Worm (Caenorhabditis elegans) whole organism, L4/young adult: ENCODE data around the gene C25F9.10.

ENCODE experiments used
- W03F9.2 ChIP-seq: fragments of 150-350 bp; optimal IDR thresholded peaks from 2 replicates; lab custom pipeline; 2014; ENCODE audit warnings: missing biosample characterization, missing genetic modification characterization
- dao-5 ChIP-seq: sonication (generic microtip); optimal IDR thresholded peaks from 2 replicates; lab custom pipeline; 2016; ENCODE audit warnings: missing genotype, missing genetic modification characterization, moderate library complexity, missing compliant biosample characterization
- him-1 ChIP-seq: sonication (generic microtip); optimal IDR thresholded peaks from 2 replicates; lab custom pipeline; 2016; ENCODE audit warnings: missing genotype, missing genetic modification reagents, missing genetic modification characterization, missing compliant biosample characterization

The C25F9.10 gene

ce11 chrV:19432972-19433371 lies 27.4 kb downstream of the C25F9.10 start, which contains the start of gene C25F9.11:
TSS of gene C25F9.11 (minus strand) at chrV:19433072.
- TF ChIP-seq W03F9.2 (tag; lab: Kevin White, UChicago) (no peak), dao-5 (no peak), him-1 (tag; lab: Kevin White, UChicago) (no peak)

ce11 chrV:19433806-19434437 lies 28.4 kb downstream of the C25F9.10 start, which contains the start of gene C25F9.16:
TSS of gene C25F9.16 (plus strand) at chrV:19434387.
- TF ChIP-seq him-1 (tag; lab: Kevin White, UChicago) (no peak), W03F9.2 (tag; lab: Kevin White, UChicago) (no peak), dao-5 (no peak)

- TF ChIP-seq W03F9.2 (tag; lab: Kevin White, UChicago) (no peak), him-1 (tag; lab: Kevin White, UChicago) (no peak), dao-5 (no peak)
Observed at ce11 chrV:19436307-19436706, 30.8 kb downstream of the C25F9.10 start, which contains the start of gene C25F9.14. TSS of gene C25F9.14 (plus strand) at chrV:19436484.

- TF ChIP-seq him-1 (tag; lab: Kevin White, UChicago) (no peak), dao-5 (no peak), W03F9.2 (tag; lab: Kevin White, UChicago) (no peak)
Observed at ce11 chrV:19443599-19443998, 38.1 kb downstream of the C25F9.10 start.

- no peak for TF ChIP-seq dao-5
- no peak for TF ChIP-seq W03F9.2 (tag; lab: Kevin White, UChicago)
- no peak for TF ChIP-seq him-1 (tag; lab: Kevin White, UChicago)
Observed at ce11 chrV:19445442-19445841, 39.9 kb downstream of the C25F9.10 start, which contains the start of gene M04C3.1. TSS of gene M04C3.1 (minus strand) at chrV:19445605.

ce11 chrV:19448805-19449204 lies 43.3 kb downstream of the C25F9.10 start, which contains the start of gene M04C3.2:
TSS of gene M04C3.2 (minus strand) at chrV:19448905.
- TF ChIP-seq him-1 (tag; lab: Kevin White, UChicago) (no peak), W03F9.2 (tag; lab: Kevin White, UChicago) (no peak), dao-5 (no peak)

ce11 chrV:19449544-19449943 lies 44.0 kb downstream of the C25F9.10 start, which contains the start of gene M04C3.5:
TSS of gene M04C3.5 (plus strand) at chrV:19449733.
- no peak for TF ChIP-seq W03F9.2 (tag; lab: Kevin White, UChicago)
- no peak for TF ChIP-seq him-1 (tag; lab: Kevin White, UChicago)
- TF ChIP-seq dao-5: no peak

ce11 chrV:19455650-19456049 lies 50.1 kb downstream of the C25F9.10 start, which contains the start of the genes Y43F8B.13 and Y43F8B.14:
TSS of gene Y43F8B.13 (plus strand) at chrV:19455950.
TSS of gene Y43F8B.14 (minus strand) at chrV:19455971.
- TF ChIP-seq dao-5: no peak
- TF ChIP-seq W03F9.2 (tag; lab: Kevin White, UChicago): no peak
- TF ChIP-seq him-1 (tag; lab: Kevin White, UChicago): no peak
